Fruit fly (Drosophila melanogaster): ENCODE results near the gene CG7945.

- no peak for TF ChIP-seq Pif1B (GFP tag; optimal IDR thresholded peaks at IDR 0.05)
- TF ChIP-seq D1 (tag; optimal IDR thresholded peaks at IDR 0.05), result no peak
- TF ChIP-seq CG15710 (tag; optimal IDR thresholded peaks at IDR 0.05), result no peak
- TF ChIP-seq CG4496 (GFP tag; IDR thresholded peaks at IDR 0.05), result no peak
- TF ChIP-seq Ets98B (GFP tag; IDR thresholded peaks at IDR 0.05), result no peak
- TF ChIP-seq CG10348 (GFP tag; IDR thresholded peaks at IDR 0.05), result no peak
- no peak for TF ChIP-seq Snoo (tag; optimal IDR thresholded peaks at IDR 0.05)
- TF ChIP-seq CG34367 (tag; optimal IDR thresholded peaks at IDR 0.05), result no peak
- TF ChIP-seq CG9948 (tag; optimal IDR thresholded peaks at IDR 0.05), result no peak
Observed at dm6 chr3L:15485302-15485701, 38.6 kb downstream of the CG7945 start, which contains the start of gene Ran-like.

All from whole organism, pupa.